Worm (Caenorhabditis elegans) whole organism, young adult: ENCODE data around the gene F21D9.2.

Experiments
- B0261.1 ChIP-seq: sonication (generic microtip); optimal IDR thresholded peaks from 2 replicates; lab custom pipeline; 2016; ENCODE audit warnings: mild to moderate bottlenecking, missing genetic modification characterization, moderate library complexity, missing compliant biosample characterization
- F49E8.2 ChIP-seq: sonication (generic microtip); optimal IDR thresholded peaks from 3 replicates; lab custom pipeline; 2017; ENCODE audit warnings: missing genetic modification characterization, mild to moderate bottlenecking, missing compliant biosample characterization, antibody characterized with exemption, moderate library complexity; ENCODE audit not compliant: insufficient read depth
- Y79H2A.3 ChIP-seq: fragments of 200-800 bp; sonication (Bioruptor generic); conservative IDR thresholded peaks from 2 replicates; pipeline ENCODE4 v1.3.6; 2022; ENCODE audit warnings: missing genetic modification reagents, missing genetic modification characterization, missing compliant biosample characterization
- ZK185.1 ChIP-seq: sonication (generic microtip); optimal IDR thresholded peaks from 2 replicates; lab custom pipeline; 2016; ENCODE audit warnings: mild to moderate bottlenecking, missing genetic modification characterization, missing compliant biosample characterization; ENCODE audit not compliant: poor library complexity, severe bottlenecking
- ama-1 ChIP-seq, 3 experiments: fragments of 150-350 bp in 1 of 3; sonication (generic microtip) in 2 of 3; optimal IDR thresholded peaks; 2 replicates each; lab custom pipeline; 2014 to 2018; ENCODE audit warnings: missing biosample characterization in 2 of 3, missing genetic modification characterization in 2 of 3, missing genetic modification reagents in 2 of 3
- lin-54 ChIP-seq: fragments of 200-800 bp; sonication (Bioruptor generic); optimal IDR thresholded peaks from 2 replicates; lab custom pipeline; 2018; ENCODE audit warnings: mild to moderate bottlenecking, missing genetic modification characterization, missing compliant biosample characterization
- madf-3 ChIP-seq: fragments of 200-800 bp; sonication (Bioruptor generic); IDR thresholded peaks from 2 replicates; pipeline ENCODE4 v1.3.6; 2022; ENCODE audit warnings: missing genetic modification reagents, missing genetic modification characterization, missing compliant biosample characterization
- nfya-2 ChIP-seq: fragments of 200-800 bp; sonication (Bioruptor generic); IDR thresholded peaks from 2 replicates; pipeline ENCODE4 v1.3.6; 2022; ENCODE audit warnings: missing genetic modification reagents, missing genetic modification characterization, missing compliant biosample characterization
- nhr-27 ChIP-seq: fragments of 200-800 bp; sonication (Bioruptor generic); optimal IDR thresholded peaks from 2 replicates; lab custom pipeline; 2018; ENCODE audit warnings: mild to moderate bottlenecking, missing genetic modification characterization, moderate library complexity, missing compliant biosample characterization
- pbrm-1 ChIP-seq: fragments of 200-800 bp; sonication (Bioruptor generic); IDR thresholded peaks from 2 replicates; pipeline ENCODE4 v1.3.6; 2022; ENCODE audit warnings: missing genetic modification reagents, missing genetic modification characterization, missing compliant biosample characterization
- tbp1 ChIP-seq: fragments of 200-800 bp; sonication (Bioruptor generic); optimal IDR thresholded peaks from 2 replicates; lab custom pipeline; 2018; ENCODE audit warnings: mild to moderate bottlenecking, missing genetic modification characterization, missing compliant biosample characterization
- unc-62 ChIP-seq: fragments of 150-350 bp; optimal IDR thresholded peaks from 2 replicates; lab custom pipeline; 2014; ENCODE audit warnings: missing biosample characterization, missing genetic modification reagents, missing genetic modification characterization
- ztf-25 ChIP-seq: fragments of 200-800 bp; sonication (Bioruptor generic); IDR thresholded peaks from 2 replicates; pipeline ENCODE4 v1.3.6; 2022; ENCODE audit warnings: missing genetic modification reagents, missing genetic modification characterization, missing compliant biosample characterization

ce11 chrV:19285921-19286320 is 23.7 kb upstream of the F21D9.2 start:
- TF ChIP-seq madf-3 (GFP tag; lab: Robert Waterston, UW) (no peak), B0261.1 (no peak), unc-62 (GFP tag; lab: Kevin White, UChicago) (no peak), nhr-27 (no peak), F49E8.2 (tag; lab: Kevin White, UChicago) (no peak), Y79H2A.3 (GFP tag; lab: Robert Waterston, UW) (no peak), ZK185.1 (tag; lab: Kevin White, UChicago) (no peak), lin-54 (no peak), nfya-2 (GFP tag; lab: Robert Waterston, UW) (no peak), tbp1 (no peak), ztf-25 (GFP tag; lab: Robert Waterston, UW) (no peak), ama-1 (optimal IDR thresholded peaks at IDR 0.05; lab: Kevin White, UChicago) (no peak), ama-1 (GFP tag; optimal IDR thresholded peaks at IDR 0.05; lab: Kevin White, UChicago) (no peak), pbrm-1 (GFP tag; lab: Robert Waterston, UW) (no peak)
